Worm (Caenorhabditis elegans): ENCODE data around the gene sra-4.

- TF ChIP-seq ceh-58 (GFP tag; IDR thresholded peaks at IDR 0.05) (no peak), nhr-179 (tag; optimal IDR thresholded peaks at IDR 0.05) (no peak)
Measured at ce11 chrII:9576707-9577106, 34.0 kb upstream of the sra-4 start.
